Worm (Caenorhabditis elegans): ENCODE data around the gene F22F1.3.

The F22F1.3 gene

ce11 chrX:8158975-8159813, 3.7 kb downstream of the F22F1.3 start, which contains the start of gene hil-3 (continued):
- TF ChIP-seq fkh-4 (tag; optimal IDR thresholded peaks at IDR 0.05; ENCODE audit: borderline replicate concordance) (no peak), C16A3.4 (tag; optimal IDR thresholded peaks at IDR 0.05) (peak; percentile 38), irx-1 (tag; optimal IDR thresholded peaks at IDR 0.05) (no peak), nhr-237 (tag; optimal IDR thresholded peaks at IDR 0.05) (no peak), mab-9 (GFP tag; IDR thresholded peaks at IDR 0.05) (no peak), sptf-1 (tag; optimal IDR thresholded peaks at IDR 0.05) (no peak), dsc-1 (tag; optimal IDR thresholded peaks at IDR 0.05) (no peak)

- TF ChIP-seq efl-1 (optimal IDR thresholded peaks at IDR 0.05): no peak
- no peak for TF ChIP-seq efl-1 (GFP tag; optimal IDR thresholded peaks at IDR 0.05 in 1 of 2)
- no peak for TF ChIP-seq lin-39 (tag; optimal IDR thresholded peaks at IDR 0.05)
- TF ChIP-seq aly-2 (tag; optimal IDR thresholded peaks at IDR 0.05): no peak
- TF ChIP-seq nhr-71 (tag; optimal IDR thresholded peaks at IDR 0.05): peak; percentile 40
- TF ChIP-seq ama-1 (optimal IDR thresholded peaks at IDR 0.05): no peak
- TF ChIP-seq nhr-47 (tag; optimal IDR thresholded peaks at IDR 0.05): peak; percentile 29
- peak; percentile 61 for TF ChIP-seq rnt-1 (tag; optimal IDR thresholded peaks at IDR 0.05)
- no peak for TF ChIP-seq ceh-8 (GFP tag; optimal IDR thresholded peaks at IDR 0.05)
- no peak for TF ChIP-seq egl-27 (tag; optimal IDR thresholded peaks at IDR 0.05)
- TF ChIP-seq lin-35 (GFP tag; optimal IDR thresholded peaks at IDR 0.05): no peak
- TF ChIP-seq tlp-1 (tag; optimal IDR thresholded peaks at IDR 0.05): no peak
- TF ChIP-seq isw-1 (GFP tag; IDR thresholded peaks at IDR 0.05): no peak
- TF ChIP-seq sox-4 (tag; optimal IDR thresholded peaks at IDR 0.05): no peak
- peak in 2 of 3 experiments; percentile 7 to 41 for TF ChIP-seq ceh-82 (tag; optimal IDR thresholded peaks at IDR 0.05)
- no peak for TF ChIP-seq jun-1 (tag; optimal IDR thresholded peaks at IDR 0.05)
- TF ChIP-seq lin-15B (tag; optimal IDR thresholded peaks at IDR 0.05): no peak
- no peak for TF ChIP-seq grh-1 (GFP tag; IDR thresholded peaks at IDR 0.05)
- TF ChIP-seq tbx-2 (tag; optimal IDR thresholded peaks at IDR 0.05): peak; percentile 55
- TF ChIP-seq mef-2 (tag; optimal IDR thresholded peaks at IDR 0.05): no peak
- TF ChIP-seq zag-1 (tag; optimal IDR thresholded peaks at IDR 0.05): no peak
- TF ChIP-seq Y116A8C.19 (tag; optimal IDR thresholded peaks at IDR 0.05; ENCODE audit: borderline replicate concordance): no peak
- TF ChIP-seq ztf-4 (tag; optimal IDR thresholded peaks at IDR 0.05): no peak
- TF ChIP-seq nhr-90 (tag; optimal IDR thresholded peaks at IDR 0.05; ENCODE audit: poor library complexity): no peak
- TF ChIP-seq sup-37 (GFP tag; optimal IDR thresholded peaks at IDR 0.05): no peak
- TF ChIP-seq nhr-76 (tag; optimal IDR thresholded peaks at IDR 0.05): no peak
- no peak for TF ChIP-seq mab-9 (GFP tag; IDR thresholded peaks at IDR 0.05)
- no peak for TF ChIP-seq lin-13 (GFP tag; optimal IDR thresholded peaks at IDR 0.05)
- TF ChIP-seq swsn-7 (tag; optimal IDR thresholded peaks at IDR 0.05): peak; percentile 84
- no peak for TF ChIP-seq nhr-77 (tag; optimal IDR thresholded peaks at IDR 0.05)
- TF ChIP-seq nhr-28 (tag; optimal IDR thresholded peaks at IDR 0.05): no peak
- TF ChIP-seq ceh-63 (GFP tag; optimal IDR thresholded peaks at IDR 0.05): no peak
- no peak for TF ChIP-seq dpl-1 (GFP tag; optimal IDR thresholded peaks at IDR 0.05)
- no peak for TF ChIP-seq ceh-88 (GFP tag; IDR thresholded peaks at IDR 0.05)
- no peak for TF ChIP-seq unc-62 (GFP tag; optimal IDR thresholded peaks at IDR 0.05)
- TF ChIP-seq ztf-11 (tag; optimal IDR thresholded peaks at IDR 0.05): peak in 1 of 2 experiments; percentile 91
- no peak for TF ChIP-seq nhr-20 (tag; optimal IDR thresholded peaks at IDR 0.05)
- TF ChIP-seq unc-86 (tag; optimal IDR thresholded peaks at IDR 0.05): peak; percentile 75
- TF ChIP-seq pag-3 (tag; optimal IDR thresholded peaks at IDR 0.05; ENCODE audit: borderline replicate concordance, insufficient read depth): no peak
- peak; percentile 4 for TF ChIP-seq xbp-1 (tag; optimal IDR thresholded peaks at IDR 0.05)
- no peak for TF ChIP-seq pqm-1 (tag; optimal IDR thresholded peaks at IDR 0.05)
- no peak for TF ChIP-seq mdl-1 (tag; optimal IDR thresholded peaks at IDR 0.05)
- no peak for TF ChIP-seq fkh-10 (GFP tag; optimal IDR thresholded peaks at IDR 0.05)
- no peak for TF ChIP-seq snpc-4 (tag; optimal IDR thresholded peaks at IDR 0.05)
- peak; percentile 17 for TF ChIP-seq dsc-1 (tag; optimal IDR thresholded peaks at IDR 0.05)
- no peak for TF ChIP-seq C16A3.4 (tag; optimal IDR thresholded peaks at IDR 0.05)
Observed at ce11 chrX:8157132-8157531, 5.7 kb downstream of the F22F1.3 start.

Data from whole organism, L1 larva.